Worm (Caenorhabditis elegans) whole organism, L1 larva: ENCODE results near the gene mtm-5.

Source experiments
- Y116A8C.19 ChIP-seq: sonication (generic microtip); optimal IDR thresholded peaks from 2 replicates; lab custom pipeline; 2016; ENCODE audit warnings: missing compliant biosample characterization, missing genetic modification characterization, borderline replicate concordance
- blmp-1 ChIP-seq: fragments of 150-350 bp; optimal IDR thresholded peaks from 2 replicates; lab custom pipeline; 2014; ENCODE audit warnings: missing biosample characterization, missing genetic modification characterization
- ceh-82 ChIP-seq, 3 experiments: fragments of 150-350 bp in 1 of 3; sonication (generic microtip) in 2 of 3; optimal IDR thresholded peaks; 2 replicates each; lab custom pipeline; 2014 to 2017; ENCODE audit warnings: missing biosample characterization in 3 of 3, missing genetic modification characterization in 3 of 3
- dsc-1 ChIP-seq: sonication (generic microtip); optimal IDR thresholded peaks from 2 replicates; lab custom pipeline; 2016; ENCODE audit warnings: mild to moderate bottlenecking, missing genetic modification characterization, missing compliant biosample characterization
- efl-1 ChIP-seq, 4 experiments: fragments of 150-350 bp; optimal IDR thresholded peaks in 3 of 4; peaks in 1 of 4; 1 replicate in 1 of 4; 2 replicates in 3 of 4; lab custom pipeline; 2014; ENCODE audit warnings: missing biosample characterization in 2 of 4, missing genetic modification characterization in 2 of 4, missing genetic modification reagents in 2 of 4
- egl-13 ChIP-seq: sonication (generic microtip); optimal IDR thresholded peaks from 2 replicates; lab custom pipeline; 2016; ENCODE audit warnings: missing genotype, missing genetic modification reagents, missing genetic modification characterization, missing compliant biosample characterization
- elt-2 ChIP-seq: sonication (generic microtip); optimal IDR thresholded peaks from 2 replicates; lab custom pipeline; 2016; ENCODE audit warnings: missing genetic modification characterization, mild to moderate bottlenecking, inconsistent platforms, missing compliant biosample characterization, missing genetic modification reagents
- elt-3 ChIP-seq, 6 experiments: fragments of 150-350 bp in 1 of 6; sonication (generic microtip); optimal IDR thresholded peaks; 2 replicates each; lab custom pipeline; 2017 to 2018; ENCODE audit warnings: missing biosample characterization in 6 of 6, missing genetic modification characterization in 6 of 6, inconsistent platforms in 1 of 6
- ets-5 ChIP-seq: fragments of 200-800 bp; sonication (Bioruptor generic); IDR thresholded peaks from 2 replicates; pipeline ENCODE4 v1.3.6; 2022; ENCODE audit warnings: missing genetic modification characterization, missing compliant biosample characterization
- fkh-4 ChIP-seq: sonication (generic microtip); optimal IDR thresholded peaks from 2 replicates; lab custom pipeline; 2016; ENCODE audit warnings: missing compliant biosample characterization, missing genetic modification characterization, borderline replicate concordance
- fkh-8 ChIP-seq: sonication (generic microtip); optimal IDR thresholded peaks from 2 replicates; lab custom pipeline; 2016; ENCODE audit warnings: mild to moderate bottlenecking, missing genetic modification characterization, missing compliant biosample characterization
- fos-1 ChIP-seq: fragments of 150-350 bp; optimal IDR thresholded peaks from 2 replicates; lab custom pipeline; 2014; ENCODE audit warnings: missing biosample characterization, missing genetic modification characterization
- hlh-4 ChIP-seq: sonication (generic microtip); optimal IDR thresholded peaks from 2 replicates; lab custom pipeline; 2016; ENCODE audit warnings: mild to moderate bottlenecking, missing genetic modification characterization, missing compliant biosample characterization
- irx-1 ChIP-seq: sonication (generic microtip); optimal IDR thresholded peaks from 2 replicates; lab custom pipeline; 2016; ENCODE audit warnings: missing genetic modification characterization, missing compliant biosample characterization
- jun-1 ChIP-seq: fragments of 150-350 bp; optimal IDR thresholded peaks from 2 replicates; lab custom pipeline; 2014; ENCODE audit warnings: missing biosample characterization, missing genetic modification reagents, missing genetic modification characterization
- lin-13 ChIP-seq: fragments of 150-350 bp; optimal IDR thresholded peaks from 2 replicates; lab custom pipeline; 2014; ENCODE audit warnings: missing biosample characterization, missing genetic modification reagents, missing genetic modification characterization
- lin-35 ChIP-seq, 2 experiments: fragments of 150-350 bp; optimal IDR thresholded peaks; 2 replicates each; lab custom pipeline; 2014; ENCODE audit warnings: missing biosample characterization in 2 of 2, missing genetic modification characterization in 2 of 2, missing genetic modification reagents in 2 of 2
- mdl-1 ChIP-seq, 2 experiments: fragments of 150-350 bp; optimal IDR thresholded peaks; 2 replicates each; lab custom pipeline; 2014 to 2017; ENCODE audit warnings: missing biosample characterization in 2 of 2, missing genetic modification characterization in 2 of 2, inconsistent platforms in 1 of 2
- mef-2 ChIP-seq: fragments of 150-350 bp; optimal IDR thresholded peaks from 2 replicates; lab custom pipeline; 2014; ENCODE audit warnings: missing biosample characterization, missing genetic modification characterization
- mep-1 ChIP-seq: fragments of 150-350 bp; optimal IDR thresholded peaks from 2 replicates; lab custom pipeline; 2014; ENCODE audit warnings: missing biosample characterization, missing genetic modification characterization
- nhr-19 ChIP-seq: fragments of 200-800 bp; sonication (Bioruptor generic); conservative IDR thresholded peaks from 2 replicates; pipeline ENCODE4 v1.3.6; 2022; ENCODE audit warnings: missing genetic modification characterization, missing compliant biosample characterization
- nhr-20 ChIP-seq: sonication (generic microtip); optimal IDR thresholded peaks from 2 replicates; lab custom pipeline; 2016; ENCODE audit warnings: mild to moderate bottlenecking, missing genetic modification characterization, missing compliant biosample characterization
- nhr-237 ChIP-seq: fragments of 150-350 bp; optimal IDR thresholded peaks from 2 replicates; lab custom pipeline; 2014; ENCODE audit warnings: missing biosample characterization, missing genetic modification characterization
- nhr-77 ChIP-seq: fragments of 150-350 bp; optimal IDR thresholded peaks from 2 replicates; lab custom pipeline; 2014; ENCODE audit warnings: missing biosample characterization, missing genetic modification characterization
- nhr-84 ChIP-seq: sonication (generic microtip); optimal IDR thresholded peaks from 2 replicates; lab custom pipeline; 2017; ENCODE audit warnings: missing biosample characterization, missing genetic modification characterization
- nhr-85 ChIP-seq: sonication (generic microtip); peaks from one replicate; lab custom pipeline; 2016; ENCODE audit warnings: missing genetic modification characterization, inconsistent platforms, missing compliant biosample characterization
- nhr-90 ChIP-seq: sonication (generic microtip); optimal IDR thresholded peaks from 2 replicates; lab custom pipeline; 2016; ENCODE audit warnings: mild to moderate bottlenecking, missing genetic modification characterization, missing compliant biosample characterization; ENCODE audit not compliant: poor library complexity
- pax-3 ChIP-seq: fragments of 200-800 bp; sonication (Bioruptor generic); optimal IDR thresholded peaks from 2 replicates; lab custom pipeline; 2018; ENCODE audit warnings: mild to moderate bottlenecking, missing genetic modification characterization, moderate library complexity, missing compliant biosample characterization
- snpc-4 ChIP-seq: fragments of 150-350 bp; optimal IDR thresholded peaks from 2 replicates; lab custom pipeline; 2014; ENCODE audit warnings: missing biosample characterization, missing genetic modification characterization
- sup-37 ChIP-seq: fragments of 200-800 bp; sonication (Bioruptor generic); optimal IDR thresholded peaks from 2 replicates; lab custom pipeline; 2018; ENCODE audit warnings: mild to moderate bottlenecking, missing genetic modification characterization, missing compliant biosample characterization
- unc-62 ChIP-seq: fragments of 150-350 bp; optimal IDR thresholded peaks from 2 replicates; lab custom pipeline; 2014; ENCODE audit warnings: missing biosample characterization, missing genetic modification reagents, missing genetic modification characterization
- xbp-1 ChIP-seq: sonication (generic microtip); optimal IDR thresholded peaks from 2 replicates; lab custom pipeline; 2016; ENCODE audit warnings: missing genetic modification characterization, missing compliant biosample characterization
- zip-4 ChIP-seq: fragments of 200-800 bp; sonication (Bioruptor generic); optimal IDR thresholded peaks from 2 replicates; lab custom pipeline; 2018; ENCODE audit warnings: mild to moderate bottlenecking, missing genetic modification characterization, moderate library complexity, missing compliant biosample characterization
- ztf-4 ChIP-seq: fragments of 150-350 bp; optimal IDR thresholded peaks from 2 replicates; lab custom pipeline; 2014; ENCODE audit warnings: missing biosample characterization, missing genetic modification characterization

mtm-5 gene

DNA sequence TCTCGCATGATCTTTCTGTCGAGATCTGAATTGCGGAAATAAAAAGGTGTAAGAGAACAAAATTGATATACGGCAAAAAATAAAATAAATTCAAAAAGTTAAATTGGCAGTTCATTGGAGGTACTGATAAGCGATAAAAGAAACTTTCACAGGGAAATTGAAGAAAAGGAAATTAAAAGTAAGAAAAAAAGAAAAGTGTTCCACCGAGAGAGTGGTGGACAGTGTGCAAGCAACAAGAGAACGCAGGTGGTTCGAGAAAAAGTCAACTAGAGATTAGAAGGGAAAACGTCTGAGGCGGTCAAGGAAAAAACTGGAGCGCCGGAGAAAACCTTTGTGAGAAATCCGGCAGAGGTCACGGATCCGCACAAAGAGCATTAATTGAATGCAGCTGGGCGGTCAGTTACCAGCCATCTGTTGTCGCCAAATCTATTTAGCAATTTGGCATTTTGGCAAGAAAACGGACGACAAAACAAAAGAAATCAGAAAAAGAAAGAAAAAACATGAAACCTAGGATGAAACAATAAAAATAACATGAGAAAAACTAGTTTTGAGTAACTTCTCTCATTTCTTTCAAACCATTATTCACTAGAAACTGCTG is at the start of gene mtm-5:
Gene mtm-5, minus strand, starts transcription at position 27 of the 598 bp plus-strand sequence.
- TF ChIP-seq fkh-4 (tag; lab: Kevin White, UChicago) (peak; percentile 49), blmp-1 (tag; lab: Kevin White, UChicago) (peak; percentile 83), nhr-19 (no peak), dsc-1 (tag; lab: Kevin White, UChicago) (peak; percentile 90), lin-35 (GFP tag; optimal IDR thresholded peaks at IDR 0.05; lab: Kevin White, UChicago) (no peak), efl-1 (optimal IDR thresholded peaks at IDR 0.05; lab: Kevin White, UChicago) (no peak), efl-1 (GFP tag; optimal IDR thresholded peaks at IDR 0.05 in 1 of 2; lab: Kevin White, UChicago) (peak in 1 of 2 experiments; percentile 86), ceh-82 (tag; optimal IDR thresholded peaks at IDR 0.05; lab: Kevin White, UChicago) (peak in 1 of 3 experiments; percentile 7), mep-1 (tag; lab: Kevin White, UChicago) (peak; percentile 26)

DNA sequence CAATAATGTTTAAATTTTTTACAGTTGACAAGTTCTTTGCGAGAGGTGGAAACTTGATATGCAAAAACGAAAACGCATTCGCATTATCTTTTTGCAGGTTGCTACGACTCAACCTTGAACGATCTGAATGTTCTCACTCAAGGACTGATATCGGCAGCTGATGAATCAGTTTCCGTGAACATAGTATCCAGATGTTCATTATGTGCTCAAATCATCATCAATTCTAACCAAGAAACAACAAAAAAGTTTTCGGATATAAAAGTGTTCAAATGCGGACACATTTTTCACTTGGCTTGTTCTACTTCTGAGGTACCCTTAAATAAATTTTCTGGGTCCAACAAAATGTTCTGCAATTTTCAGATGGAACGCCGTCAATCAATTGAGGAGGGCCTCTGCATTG is 45.9 kb upstream of the mtm-5 start:
- TF ChIP-seq jun-1 (tag; lab: Kevin White, UChicago) (no peak), fkh-8 (no peak), elt-2 (no peak), snpc-4 (tag; lab: Kevin White, UChicago) (no peak), nhr-85 (tag; lab: Kevin White, UChicago) (peak; percentile 18), irx-1 (tag; lab: Kevin White, UChicago) (no peak)

DNA sequence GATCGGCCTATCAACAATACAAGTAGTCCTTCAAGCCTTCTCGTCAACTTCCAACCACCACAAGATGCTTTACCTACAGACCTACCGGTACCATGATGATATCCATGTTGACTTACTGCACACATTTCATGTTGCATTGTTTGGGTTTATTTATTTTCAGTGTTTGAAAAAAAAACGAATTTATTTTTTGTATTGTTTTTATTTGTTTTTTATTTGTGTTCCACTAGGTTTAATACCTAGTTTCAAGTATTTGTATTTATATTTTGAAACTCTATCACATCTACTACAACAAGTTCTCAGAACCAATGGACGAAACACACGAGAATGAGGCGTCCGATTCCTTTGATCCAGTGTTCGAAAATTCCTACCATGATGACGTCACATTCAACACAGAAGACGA is 40.3 kb upstream of the mtm-5 start, which contains the start of gene vps-41:
Gene vps-41, plus strand, starts transcription at position 301 of the 400 bp plus-strand sequence.
- no peak for TF ChIP-seq fos-1
- no peak for TF ChIP-seq lin-13 (GFP tag; lab: Kevin White, UChicago)
- TF ChIP-seq sup-37 (GFP tag; lab: Kevin White, UChicago): no peak
- no peak for TF ChIP-seq irx-1 (tag; lab: Kevin White, UChicago)
- no peak for TF ChIP-seq nhr-77 (tag; lab: Kevin White, UChicago)
- no peak for TF ChIP-seq zip-4 (GFP tag; lab: Kevin White, UChicago)
- no peak for TF ChIP-seq ets-5 (GFP tag; lab: Robert Waterston, UW)
- no peak for TF ChIP-seq mef-2 (tag; lab: Kevin White, UChicago)
- no peak for TF ChIP-seq nhr-85 (tag; lab: Kevin White, UChicago)
- no peak for TF ChIP-seq nhr-237 (tag; lab: Kevin White, UChicago)
- TF ChIP-seq mdl-1 (tag; optimal IDR thresholded peaks at IDR 0.05; lab: Kevin White, UChicago): no peak
- no peak for TF ChIP-seq nhr-20 (tag; lab: Kevin White, UChicago)
- no peak for TF ChIP-seq hlh-4
- TF ChIP-seq ztf-4 (tag; lab: Kevin White, UChicago): no peak
- no peak for TF ChIP-seq egl-13
- no peak for TF ChIP-seq elt-3 (tag; optimal IDR thresholded peaks at IDR 0.05; lab: Kevin White, UChicago)
- TF ChIP-seq nhr-90 (tag; lab: Kevin White, UChicago): no peak
- no peak for TF ChIP-seq pax-3 (tag; lab: Kevin White, UChicago)
- no peak for TF ChIP-seq Y116A8C.19
- no peak for TF ChIP-seq xbp-1 (tag; lab: Kevin White, UChicago)
- TF ChIP-seq, all 84 proteins: peak for 0

DNA sequence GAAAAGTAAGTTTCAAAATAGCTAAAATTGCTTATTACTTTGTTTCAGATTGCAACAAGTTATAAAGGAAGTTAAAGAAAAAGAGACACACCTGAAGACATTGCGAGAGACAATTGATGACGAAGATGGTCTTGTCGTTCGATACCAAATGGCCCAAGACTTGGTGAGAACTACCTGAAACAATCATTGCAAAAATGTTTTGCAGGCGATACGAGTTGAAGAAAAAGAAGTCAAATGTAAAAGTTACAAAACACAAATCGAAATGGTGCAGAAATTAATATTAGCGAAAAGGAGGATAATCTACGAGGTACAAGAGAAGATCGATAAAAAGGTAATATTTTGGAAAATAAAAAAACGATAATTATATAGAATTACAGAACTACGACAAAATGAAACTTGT is 36.5 kb upstream of the mtm-5 start, which contains the start of gene rga-8:
Gene rga-8, minus strand, starts transcription at position 101 of the 400 bp plus-strand sequence.
- TF ChIP-seq elt-2 (no peak), nhr-84 (tag; lab: Kevin White, UChicago) (no peak), unc-62 (GFP tag; lab: Kevin White, UChicago) (no peak)
